Worm (Caenorhabditis elegans): Measurements from ENCODE around the gene T12A7.9.

DNA sequence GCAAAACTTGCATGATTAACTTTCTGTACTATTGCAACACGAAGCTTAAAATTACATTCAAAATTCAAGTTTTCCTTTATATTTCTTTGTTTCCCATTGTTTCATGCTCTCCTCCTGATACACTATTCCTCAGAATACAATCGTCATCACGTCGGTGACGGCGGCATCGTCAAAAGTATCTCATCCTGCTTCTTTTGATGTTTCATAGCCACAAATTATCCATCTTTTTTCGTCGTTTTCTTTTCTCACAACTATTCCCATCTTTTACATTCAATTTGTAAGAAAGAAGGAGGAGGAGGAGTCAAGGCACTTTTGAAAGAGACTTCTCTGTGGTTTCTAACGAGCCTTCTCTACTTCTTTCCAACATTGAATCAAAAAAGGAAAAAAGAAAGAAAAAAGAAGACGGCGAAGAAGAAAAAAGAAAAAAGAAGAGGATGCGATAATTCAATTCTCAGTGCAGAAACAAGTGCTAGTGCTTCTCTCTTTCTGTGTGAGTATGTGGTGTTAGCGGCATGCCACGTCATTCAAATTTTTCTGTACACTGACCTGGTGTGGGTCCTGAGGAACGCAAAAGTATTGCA, 32.7 kb upstream of the T12A7.9 start:
- TF ChIP-seq fos-1 (tag; optimal IDR thresholded peaks at IDR 0.05) (no peak), sea-2 (GFP tag; optimal IDR thresholded peaks at IDR 0.05) (no peak), mdl-1 (tag; optimal IDR thresholded peaks at IDR 0.05) (no peak), ZK546.5 (tag; optimal IDR thresholded peaks at IDR 0.05) (no peak), ceh-82 (tag; optimal IDR thresholded peaks at IDR 0.05) (no peak), hmg-11 (tag; optimal IDR thresholded peaks at IDR 0.05) (no peak), ama-1 (optimal IDR thresholded peaks at IDR 0.05) (no peak), zag-1 (tag; optimal IDR thresholded peaks at IDR 0.05) (no peak), snpc-4 (tag; optimal IDR thresholded peaks at IDR 0.05) (peak; percentile 1)
